Worm (Caenorhabditis elegans): ENCODE data around the gene cwc-15.

- TF ChIP-seq fkh-10 (GFP tag; optimal IDR thresholded peaks at IDR 0.05) (no peak), fkh-6 (tag; optimal IDR thresholded peaks at IDR 0.05) (no peak), gmeb-2 (tag; optimal IDR thresholded peaks at IDR 0.05) (no peak), ceh-34 (tag; optimal IDR thresholded peaks at IDR 0.05) (no peak), pag-3 (tag; optimal IDR thresholded peaks at IDR 0.05; ENCODE audit: borderline replicate concordance) (no peak), ceh-14 (tag; optimal IDR thresholded peaks at IDR 0.05) (no peak), pha-2 (tag; optimal IDR thresholded peaks at IDR 0.05) (no peak), nhr-11 (tag; optimal IDR thresholded peaks at IDR 0.05) (no peak), nfya-1 (tag; optimal IDR thresholded peaks at IDR 0.05) (no peak), unc-3 (GFP tag; conservative IDR thresholded peaks at IDR 0.05) (no peak), unc-3 (tag; optimal IDR thresholded peaks at IDR 0.05) (no peak), ref-2 (tag; optimal IDR thresholded peaks at IDR 0.05) (no peak), ama-1 (optimal IDR thresholded peaks at IDR 0.05) (no peak), K09A11.1 (tag; optimal IDR thresholded peaks at IDR 0.05; ENCODE audit: insufficient read depth) (no peak), nhr-232 (tag; optimal IDR thresholded peaks at IDR 0.05) (no peak)
These were observed 40.3 kb upstream of the cwc-15 start, which contains the start of the genes fbxa-99 and F36G9.13 for ce11 chrV:15982733-15983344.

All from whole organism, late embryonic.